Fruit fly (Drosophila melanogaster) Kc167 (cell line): ENCODE data around the gene CG10949.
"Not testable (repeated sequence)": the region's sequence is repeated elsewhere in the genome, so short reads cannot be mapped to it uniquely, and the experiment has no call there.

Experiments used
- Myc ChIP-seq: fragments of >200 bp; optimal IDR thresholded peaks from 2 replicates; lab custom pipeline; 2017; ENCODE audit warnings: missing external identifiers
- Sin3A ChIP-seq: fragments of >200 bp; optimal IDR thresholded peaks from 2 replicates; lab custom pipeline; 2018; ENCODE audit warnings: missing external identifiers
- h ChIP-seq: fragments of >200 bp; optimal IDR thresholded peaks from 3 replicates; lab custom pipeline; 2018; ENCODE audit warnings: missing external identifiers
- insv ChIP-seq: fragments of >200 bp; optimal IDR thresholded peaks from 3 replicates; lab custom pipeline; 2018; ENCODE audit warnings: missing external identifiers
- psq ChIP-seq: fragments of >200 bp; optimal IDR thresholded peaks from 2 replicates; lab custom pipeline; 2017; ENCODE audit warnings: missing external identifiers
- ttk ChIP-seq: sonication (Bioruptor generic); optimal IDR thresholded peaks from 2 replicates; lab custom pipeline; 2017; ENCODE audit warnings: missing external identifiers

CG10949 gene

dm6 chr2L:20416754-20417563 is at the start of gene CG10949, which contains the start of gene Arpc2:
Gene CG10949, minus strand, starts transcription at chr2L:20416918.
Gene Arpc2, plus strand, starts transcription at chr2L:20417057.
- TF ChIP-seq Myc (lab: Kevin White, UChicago) (no peak), psq (lab: Kevin White, UChicago) (no peak), Sin3A (no peak), h (no peak), ttk (no peak), insv (lab: Kevin White, UChicago) (no peak)

- TF ChIP-seq h (no peak), Myc (lab: Kevin White, UChicago) (no peak), ttk (no peak), Sin3A (no peak), psq (lab: Kevin White, UChicago) (no peak), insv (lab: Kevin White, UChicago) (no peak)
Observed at dm6 chr2L:20464385-20464784, 47.7 kb upstream of the CG10949 start.

- TF ChIP-seq Myc (lab: Kevin White, UChicago) (no peak), Sin3A (no peak), psq (lab: Kevin White, UChicago) (no peak), ttk (no peak), insv (lab: Kevin White, UChicago) (no peak), h (no peak)
Observed at dm6 chr2L:20463316-20463856, 46.7 kb upstream of the CG10949 start, which contains the start of gene CG2493. Gene CG2493, minus strand, starts transcription at chr2L:20463444.

dm6 chr2L:20458975-20459374 is 42.3 kb upstream of the CG10949 start, which contains the start of the genes CG18858 and Cdc23:
Gene CG18858, minus strand, starts transcription at chr2L:20459075.
Gene Cdc23, plus strand, starts transcription at chr2L:20459342.
- not testable (repeated sequence) for TF ChIP-seq insv (lab: Kevin White, UChicago); ttk; psq (lab: Kevin White, UChicago)

dm6 chr2L:20449864-20450263 is 33.1 kb upstream of the CG10949 start, which contains the start of the genes CG31683 and CG31687:
Gene CG31683, minus strand, starts transcription at chr2L:20449964.
Gene CG31687, plus strand, starts transcription at chr2L:20450225.
- TF ChIP-seq h, ttk, Sin3A: not testable (repeated sequence)

- TF ChIP-seq psq (lab: Kevin White, UChicago) (no peak), h (no peak)
Observed at dm6 chr2L:20438474-20438873, 21.8 kb upstream of the CG10949 start.

- no peak for TF ChIP-seq Myc (lab: Kevin White, UChicago)
- no peak for TF ChIP-seq insv (lab: Kevin White, UChicago)
- no peak for TF ChIP-seq h
- no peak for TF ChIP-seq Sin3A
- no peak for TF ChIP-seq psq (lab: Kevin White, UChicago)
- no peak for TF ChIP-seq ttk
Observed at dm6 chr2L:20437873-20438272, 21.2 kb upstream of the CG10949 start.

dm6 chr2L:20435199-20435598 is 18.5 kb upstream of the CG10949 start:
- no peak for TF ChIP-seq psq (lab: Kevin White, UChicago)
- TF ChIP-seq Myc (lab: Kevin White, UChicago), result no peak
- no peak for TF ChIP-seq insv (lab: Kevin White, UChicago)
- no peak for TF ChIP-seq h
- no peak for TF ChIP-seq ttk
- no peak for TF ChIP-seq Sin3A

dm6 chr2L:20434779-20435178 is 18.1 kb upstream of the CG10949 start:
- TF ChIP-seq insv (lab: Kevin White, UChicago) (no peak), psq (lab: Kevin White, UChicago) (no peak), Myc (lab: Kevin White, UChicago) (no peak), h (no peak), ttk (no peak), Sin3A (no peak)

- TF ChIP-seq h (no peak), psq (lab: Kevin White, UChicago) (no peak), insv (lab: Kevin White, UChicago) (no peak), Myc (lab: Kevin White, UChicago) (no peak), ttk (no peak), Sin3A (no peak)
Observed at dm6 chr2L:20431210-20431609, 14.5 kb upstream of the CG10949 start.

- TF ChIP-seq ttk, result no peak
- TF ChIP-seq Myc (lab: Kevin White, UChicago), result no peak
- TF ChIP-seq insv (lab: Kevin White, UChicago), result no peak
- no peak for TF ChIP-seq h
- TF ChIP-seq Sin3A, result no peak
- no peak for TF ChIP-seq psq (lab: Kevin White, UChicago)
Observed at dm6 chr2L:20429458-20429857, 12.7 kb upstream of the CG10949 start.

dm6 chr2L:20428756-20429408 is 12.2 kb upstream of the CG10949 start:
- no peak for TF ChIP-seq h
- no peak for TF ChIP-seq Myc (lab: Kevin White, UChicago)
- TF ChIP-seq insv (lab: Kevin White, UChicago), result no peak
- TF ChIP-seq psq (lab: Kevin White, UChicago), result no peak
- TF ChIP-seq ttk, result no peak
- TF ChIP-seq Sin3A, result no peak
